Fruit fly (Drosophila melanogaster) whole organism: ENCODE results near the gene Tmem43.
A peak's percentile ranks its signal among the peaks of the same experiment; 100 is the strongest.

Experiments used
- CG8478 ChIP-seq: fragments of >200 bp; optimal IDR thresholded peaks from 2 replicates; lab custom pipeline; 2018; ENCODE audit warnings: inconsistent platforms
- Dll ChIP-seq: fragments of >200 bp; optimal IDR thresholded peaks from 2 replicates; lab custom pipeline; 2017
- EcR ChIP-seq, 2 experiments: fragments of >200 bp; optimal IDR thresholded peaks; 2 replicates each; lab custom pipeline; 2017; ENCODE audit warnings: missing biosample characterization in 2 of 2, missing genetic modification characterization in 2 of 2, missing genetic modification reagents in 2 of 2
- pan ChIP-seq: fragments of >200 bp; optimal IDR thresholded peaks from 2 replicates; lab custom pipeline; 2017
- psq ChIP-seq: fragments of >200 bp; optimal IDR thresholded peaks from 2 replicates; lab custom pipeline; 2017
- usp ChIP-seq: fragments of >200 bp; optimal IDR thresholded peaks from 2 replicates; lab custom pipeline; 2017; ENCODE audit warnings: missing biosample characterization, missing genetic modification characterization, mixed read lengths

Tmem43 gene

DNA sequence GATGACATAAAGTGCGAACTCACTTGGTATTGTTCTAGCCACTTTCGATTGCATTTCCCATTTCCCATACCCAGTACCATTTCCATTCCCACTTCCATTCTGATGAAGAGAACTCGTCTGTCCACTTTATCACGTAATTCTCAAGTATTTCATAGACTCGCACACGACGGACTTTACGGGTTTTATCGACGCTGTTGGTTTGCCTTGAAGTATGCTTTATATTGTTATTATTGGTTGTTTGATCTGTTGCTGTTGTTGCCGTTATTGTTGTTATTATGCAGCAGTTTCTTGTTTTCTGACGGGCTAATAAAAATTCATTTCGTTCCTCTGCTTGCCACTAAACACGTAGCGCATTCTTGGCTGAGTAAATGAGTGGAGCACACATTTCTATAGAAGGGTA, 37.6 kb upstream of the Tmem43 start:
- no peak for TF ChIP-seq CG8478 (lab: Kevin White, UChicago)
- no peak for TF ChIP-seq psq (lab: Kevin White, UChicago)
- TF ChIP-seq usp (GFP tag; lab: Kevin White, UChicago), result no peak

DNA sequence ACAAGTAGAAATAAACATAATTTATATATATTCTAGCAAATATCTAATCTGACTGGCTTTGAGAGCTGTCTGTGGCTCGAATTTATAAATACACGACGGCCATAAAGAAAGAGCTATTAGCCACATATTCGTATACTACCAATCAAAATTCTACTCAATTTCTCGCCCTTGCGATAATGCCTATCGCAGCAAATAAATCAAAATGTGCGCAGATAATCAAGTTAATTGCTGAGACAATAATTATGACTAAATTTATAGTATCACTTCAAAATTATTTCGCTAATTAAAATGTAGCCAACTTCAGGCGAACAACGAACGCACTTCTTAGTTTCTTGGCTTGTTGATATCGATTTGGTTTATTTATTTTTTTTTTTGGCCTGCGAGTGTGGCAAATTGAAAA, 36.9 kb upstream of the Tmem43 start:
- TF ChIP-seq pan (lab: Kevin White, UChicago), result no peak
- TF ChIP-seq EcR (GFP tag; optimal IDR thresholded peaks at IDR 0.05; lab: Kevin White, UChicago), result no peak
- TF ChIP-seq Dll, result no peak
- TF ChIP-seq usp (GFP tag; lab: Kevin White, UChicago), result no peak
- no peak for TF ChIP-seq CG8478 (lab: Kevin White, UChicago)
- TF ChIP-seq psq (lab: Kevin White, UChicago), result no peak

DNA sequence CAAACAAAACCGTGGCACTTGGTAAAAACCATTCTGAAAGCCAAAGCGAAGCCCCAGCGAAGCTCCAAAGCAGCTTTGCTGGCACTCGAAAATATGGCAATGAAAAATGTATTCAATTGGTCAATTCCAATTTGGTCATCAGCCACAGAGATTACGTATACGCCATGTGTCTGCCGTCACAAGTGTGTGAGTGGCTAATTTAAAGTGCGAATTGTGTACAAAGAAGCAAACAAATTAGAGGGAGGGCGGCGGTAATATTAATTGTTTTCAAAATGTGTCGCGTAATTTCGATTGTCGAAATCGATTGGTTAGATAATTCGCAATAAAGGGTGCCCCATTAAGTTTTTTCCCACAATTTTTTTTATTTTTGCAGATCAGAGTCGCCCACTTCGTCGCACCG, 34.9 kb upstream of the Tmem43 start:
- TF ChIP-seq EcR (GFP tag; optimal IDR thresholded peaks at IDR 0.05; lab: Kevin White, UChicago), result no peak

DNA sequence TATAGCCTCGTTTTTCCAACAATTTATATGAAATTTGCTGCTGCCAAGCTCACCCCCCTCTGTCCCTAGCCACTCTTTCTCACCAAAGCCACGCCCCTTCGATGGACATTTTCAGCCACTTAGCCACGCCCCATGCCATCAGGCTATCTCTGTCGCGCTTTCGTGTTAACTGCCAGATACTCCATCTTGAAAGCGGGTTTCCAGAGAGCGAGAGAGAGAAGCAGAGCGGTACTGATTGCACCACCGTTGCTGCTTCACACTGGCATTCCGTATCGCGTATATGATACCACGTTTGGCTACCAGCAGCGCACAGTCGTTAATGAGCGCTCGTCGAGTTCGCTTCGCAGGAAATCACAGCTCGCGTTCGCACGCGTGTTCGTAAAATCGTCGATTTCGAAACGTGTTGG, 33.0 kb upstream of the Tmem43 start, which contains the start of gene exex:
Gene exex, plus strand, starts transcription at position 307 of the 407 bp plus-strand sequence.
- TF ChIP-seq CG8478 (lab: Kevin White, UChicago) (peak; percentile 17), psq (lab: Kevin White, UChicago) (no peak)

DNA sequence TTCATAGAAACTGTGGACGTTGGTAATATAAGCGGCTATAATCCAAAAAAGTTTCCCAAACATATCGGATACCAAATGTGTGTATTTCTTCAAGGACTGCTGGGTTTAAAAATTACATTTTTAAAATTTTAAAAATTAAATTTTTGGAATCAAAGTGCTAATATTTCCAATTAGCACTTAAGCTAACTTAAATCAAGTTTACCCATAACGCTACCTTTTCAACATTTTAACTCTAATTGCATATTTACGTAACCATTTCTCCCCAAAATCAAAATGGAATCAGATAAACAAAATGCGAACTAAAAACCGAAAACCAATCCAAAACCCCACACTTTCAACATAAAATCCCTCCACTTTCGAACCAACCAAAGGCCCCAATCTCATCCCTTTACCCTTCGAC, 31.3 kb upstream of the Tmem43 start, which contains the start of gene CG43880:
Gene CG43880, minus strand, starts transcription at position 101 of the 400 bp plus-strand sequence.
- TF ChIP-seq CG8478 (lab: Kevin White, UChicago) (no peak), psq (lab: Kevin White, UChicago) (no peak), EcR (GFP tag; optimal IDR thresholded peaks at IDR 0.05; lab: Kevin White, UChicago) (no peak), Dll (no peak), usp (GFP tag; lab: Kevin White, UChicago) (no peak), pan (lab: Kevin White, UChicago) (no peak)

DNA sequence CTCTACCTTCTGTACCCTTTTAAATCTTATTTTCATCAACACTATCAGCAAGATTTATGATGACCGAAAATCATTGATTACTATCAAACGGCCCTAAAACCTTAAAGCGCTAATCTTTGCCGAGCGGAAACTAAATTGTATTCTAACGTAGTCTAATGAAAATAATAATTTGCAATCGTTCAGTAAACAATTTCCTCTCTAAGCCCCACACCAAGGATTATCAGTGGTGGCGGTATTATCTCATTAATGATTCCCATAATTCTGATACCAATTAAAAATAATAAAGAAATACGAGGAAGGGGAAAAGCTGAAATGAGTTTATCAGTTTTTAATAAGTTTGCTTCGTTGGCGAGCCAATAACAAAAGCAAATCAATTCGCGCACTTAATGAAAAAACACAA, 29.0 kb upstream of the Tmem43 start:
- TF ChIP-seq Dll, result no peak
- no peak for TF ChIP-seq EcR (GFP tag; optimal IDR thresholded peaks at IDR 0.05; lab: Kevin White, UChicago)
- no peak for TF ChIP-seq pan (lab: Kevin White, UChicago)
- no peak for TF ChIP-seq usp (GFP tag; lab: Kevin White, UChicago)
- no peak for TF ChIP-seq psq (lab: Kevin White, UChicago)
- no peak for TF ChIP-seq CG8478 (lab: Kevin White, UChicago)

DNA sequence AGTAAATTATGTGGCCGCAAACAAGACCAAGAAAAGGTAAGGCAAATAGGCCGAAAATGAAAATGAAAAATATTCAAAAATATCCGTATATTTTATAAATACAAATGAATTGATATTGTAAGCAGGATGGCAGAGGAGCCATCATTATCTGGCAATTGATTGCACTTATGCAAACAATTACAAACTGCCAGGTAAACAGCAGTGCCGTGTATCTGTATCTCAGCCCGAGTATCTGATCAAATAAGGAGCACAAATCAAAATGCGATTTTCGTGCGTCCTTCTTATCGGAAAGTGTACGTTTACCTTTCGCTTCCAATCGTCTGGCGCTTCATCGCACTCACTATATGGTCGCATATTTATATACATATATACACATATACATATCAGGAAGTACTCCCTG, 28.1 kb upstream of the Tmem43 start:
- TF ChIP-seq pan (lab: Kevin White, UChicago) (no peak), usp (GFP tag; lab: Kevin White, UChicago) (no peak), Dll (no peak), CG8478 (lab: Kevin White, UChicago) (no peak), EcR (GFP tag; optimal IDR thresholded peaks at IDR 0.05; lab: Kevin White, UChicago) (no peak), psq (lab: Kevin White, UChicago) (no peak)

DNA sequence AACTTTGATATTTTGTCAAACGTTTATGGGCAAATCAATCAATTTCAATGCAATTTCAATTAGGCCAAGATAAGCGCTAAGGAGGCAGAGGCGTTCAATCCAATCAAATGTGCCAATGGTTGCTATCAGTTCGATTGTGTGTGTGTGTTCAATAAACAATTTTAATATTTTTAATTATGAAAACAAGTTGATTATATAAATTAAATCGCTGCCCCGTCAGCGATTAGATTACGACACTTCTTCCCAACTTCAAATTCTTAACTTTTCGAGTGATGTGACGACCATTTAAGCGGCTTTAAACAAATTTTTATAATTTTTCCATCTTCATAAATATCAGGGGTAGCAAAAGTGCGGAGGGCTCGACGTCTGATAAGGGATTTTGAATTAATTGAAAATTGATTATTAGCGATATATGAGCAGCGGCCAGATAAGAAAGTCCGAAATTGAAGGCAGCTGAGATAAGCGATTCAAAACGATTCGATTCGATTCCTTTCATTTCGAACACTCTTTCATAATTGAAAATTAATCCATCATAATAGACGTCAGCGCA, 27.6 kb upstream of the Tmem43 start:
- TF ChIP-seq Dll (no peak), pan (lab: Kevin White, UChicago) (no peak), psq (lab: Kevin White, UChicago) (no peak), CG8478 (lab: Kevin White, UChicago) (no peak), EcR (GFP tag; optimal IDR thresholded peaks at IDR 0.05; lab: Kevin White, UChicago) (no peak), usp (GFP tag; lab: Kevin White, UChicago) (no peak)

DNA sequence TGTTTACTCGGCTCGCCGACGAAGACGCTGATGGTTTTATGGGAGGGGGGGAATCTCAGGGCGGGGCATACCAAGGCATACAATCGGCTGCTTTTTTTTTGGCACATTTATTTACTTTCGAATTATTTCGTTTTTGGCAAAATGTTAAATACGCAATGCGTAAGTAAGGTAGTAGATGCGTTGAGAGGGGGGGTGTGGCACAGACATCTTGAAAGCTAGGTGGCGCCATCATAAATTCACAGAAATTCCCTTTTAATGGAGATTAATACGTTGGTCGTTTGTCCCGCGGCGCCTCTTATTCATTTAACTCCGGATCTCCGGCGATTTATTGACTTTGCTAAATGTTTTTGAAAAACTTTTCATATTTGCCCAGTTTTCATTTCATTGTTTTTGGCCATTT, 26.6 kb upstream of the Tmem43 start:
- TF ChIP-seq EcR (GFP tag; optimal IDR thresholded peaks at IDR 0.05; lab: Kevin White, UChicago) (no peak), pan (lab: Kevin White, UChicago) (no peak), Dll (no peak), usp (GFP tag; lab: Kevin White, UChicago) (no peak), psq (lab: Kevin White, UChicago) (no peak), CG8478 (lab: Kevin White, UChicago) (no peak)

DNA sequence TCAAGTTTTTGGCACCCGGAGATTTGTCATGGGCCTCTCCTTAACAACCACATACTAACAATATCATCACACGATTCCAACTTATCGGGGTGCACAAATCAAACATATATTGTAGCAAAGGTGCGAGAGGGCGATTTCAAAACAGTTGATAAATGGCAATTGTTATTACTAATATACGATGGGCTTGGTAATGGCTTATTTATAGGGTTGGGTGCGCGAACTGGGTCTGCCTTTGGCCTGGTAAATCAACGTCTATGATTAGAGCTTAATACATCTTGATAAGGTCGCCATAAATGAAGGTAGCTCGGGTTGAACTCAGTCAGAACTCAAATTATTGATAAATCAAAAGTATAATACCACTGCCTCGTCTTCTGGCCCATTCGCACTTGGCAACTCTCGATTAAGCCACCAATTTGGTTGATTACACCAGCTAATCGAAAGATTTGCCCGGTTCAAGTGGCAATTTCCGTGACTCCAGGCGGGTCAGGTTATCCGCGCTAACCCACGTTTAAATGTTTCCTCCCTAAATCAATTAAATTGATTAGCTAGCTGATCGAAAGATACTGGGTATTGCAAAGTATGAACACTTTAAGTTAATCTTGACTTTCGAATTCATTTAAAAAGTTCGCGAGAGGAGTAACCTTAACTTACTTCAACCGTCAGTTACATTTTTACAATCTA, 25.8 kb upstream of the Tmem43 start:
- TF ChIP-seq usp (GFP tag; lab: Kevin White, UChicago), result no peak
- TF ChIP-seq Dll, result no peak
- no peak for TF ChIP-seq pan (lab: Kevin White, UChicago)
- no peak for TF ChIP-seq psq (lab: Kevin White, UChicago)
- TF ChIP-seq EcR (GFP tag; optimal IDR thresholded peaks at IDR 0.05; lab: Kevin White, UChicago), result no peak
- TF ChIP-seq CG8478 (lab: Kevin White, UChicago), result no peak

DNA sequence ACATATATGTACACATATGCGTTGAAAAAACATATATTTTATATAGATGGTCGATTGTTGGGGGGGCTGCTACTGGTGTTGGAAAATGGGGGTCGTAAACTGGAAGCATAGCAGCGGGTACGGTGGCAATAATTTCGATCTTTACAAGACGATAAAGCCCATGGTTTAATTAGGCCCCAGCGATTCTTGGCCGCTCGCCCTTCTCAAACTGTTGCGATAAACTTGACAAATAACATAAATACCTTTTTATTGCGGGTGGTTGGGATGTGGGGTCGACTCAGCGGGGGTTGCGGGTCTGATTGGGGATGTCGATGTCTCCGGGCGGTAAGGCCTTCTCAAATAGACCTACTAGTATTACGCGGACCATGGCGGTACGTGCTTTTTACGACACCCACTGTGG, 23.7 kb upstream of the Tmem43 start:
- TF ChIP-seq EcR (GFP tag; optimal IDR thresholded peaks at IDR 0.05; lab: Kevin White, UChicago) (no peak), pan (lab: Kevin White, UChicago) (no peak), Dll (no peak), usp (GFP tag; lab: Kevin White, UChicago) (no peak), psq (lab: Kevin White, UChicago) (no peak), CG8478 (lab: Kevin White, UChicago) (no peak)

DNA sequence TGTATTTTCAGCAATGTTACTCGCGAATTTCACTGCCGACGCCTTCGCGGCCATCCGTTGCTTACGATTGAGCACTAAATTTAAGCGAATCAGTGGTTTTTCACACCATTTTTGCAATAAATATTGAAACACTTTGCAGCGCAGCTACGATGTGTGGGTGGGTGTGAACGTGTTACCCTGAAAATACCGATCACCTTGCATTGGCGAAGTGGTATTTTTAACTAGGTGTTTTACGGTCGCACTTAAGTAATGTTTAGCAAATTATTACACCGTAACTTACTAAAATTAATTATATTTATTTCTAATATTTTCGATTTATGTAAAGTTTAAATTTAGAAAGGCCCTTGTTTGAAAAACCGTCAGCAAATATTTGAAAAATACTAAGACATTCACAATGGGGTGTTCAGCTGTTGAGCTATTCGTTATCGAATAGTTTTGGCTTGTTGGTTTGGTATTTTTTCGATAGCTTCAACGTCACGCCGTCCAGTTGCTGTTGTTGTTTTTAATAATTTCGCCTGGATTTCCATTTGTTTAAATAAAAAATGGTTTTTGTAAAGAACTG, 21.1 kb upstream of the Tmem43 start, which contains the start of the genes syd and Srp9:
Gene syd, minus strand, starts transcription at position 188 of the 562 bp plus-strand sequence.
Gene Srp9, plus strand, starts transcription at position 441 of the 562 bp plus-strand sequence.
- TF ChIP-seq EcR (GFP tag; optimal IDR thresholded peaks at IDR 0.05; lab: Kevin White, UChicago) (no peak), psq (lab: Kevin White, UChicago) (no peak), pan (lab: Kevin White, UChicago) (no peak), usp (GFP tag; lab: Kevin White, UChicago) (no peak), Dll (no peak), CG8478 (lab: Kevin White, UChicago) (no peak)
